Fruit fly (Drosophila melanogaster) whole organism: ENCODE results near the gene kirre.

Source experiments
- CG8478 ChIP-seq: fragments of >200 bp; optimal IDR thresholded peaks from 2 replicates; lab custom pipeline; 2018; ENCODE audit warnings: inconsistent platforms
- pan ChIP-seq: fragments of >200 bp; optimal IDR thresholded peaks from 2 replicates; lab custom pipeline; 2017
- usp ChIP-seq: fragments of >200 bp; optimal IDR thresholded peaks from 2 replicates; lab custom pipeline; 2017; ENCODE audit warnings: missing biosample characterization, missing genetic modification characterization, mixed read lengths

- TF ChIP-seq pan (lab: Kevin White, UChicago) (no peak), usp (GFP tag; lab: Kevin White, UChicago) (no peak), CG8478 (lab: Kevin White, UChicago) (no peak)
Observed at dm6 chrX:2987320-2987719, 247.1 kb downstream of the kirre start.
